Fruit fly (Drosophila melanogaster) Kc167 (cell line): ENCODE results near the gene muc.

Source experiments
- Myc ChIP-seq: fragments of >200 bp; optimal IDR thresholded peaks from 2 replicates; lab custom pipeline; 2017; ENCODE audit warnings: missing external identifiers
- Sin3A ChIP-seq: fragments of >200 bp; optimal IDR thresholded peaks from 2 replicates; lab custom pipeline; 2018; ENCODE audit warnings: missing external identifiers
- insv ChIP-seq: fragments of >200 bp; optimal IDR thresholded peaks from 3 replicates; lab custom pipeline; 2018; ENCODE audit warnings: missing external identifiers
- psq ChIP-seq: fragments of >200 bp; optimal IDR thresholded peaks from 2 replicates; lab custom pipeline; 2017; ENCODE audit warnings: missing external identifiers
- ttk ChIP-seq: sonication (Bioruptor generic); optimal IDR thresholded peaks from 2 replicates; lab custom pipeline; 2017; ENCODE audit warnings: missing external identifiers

DNA sequence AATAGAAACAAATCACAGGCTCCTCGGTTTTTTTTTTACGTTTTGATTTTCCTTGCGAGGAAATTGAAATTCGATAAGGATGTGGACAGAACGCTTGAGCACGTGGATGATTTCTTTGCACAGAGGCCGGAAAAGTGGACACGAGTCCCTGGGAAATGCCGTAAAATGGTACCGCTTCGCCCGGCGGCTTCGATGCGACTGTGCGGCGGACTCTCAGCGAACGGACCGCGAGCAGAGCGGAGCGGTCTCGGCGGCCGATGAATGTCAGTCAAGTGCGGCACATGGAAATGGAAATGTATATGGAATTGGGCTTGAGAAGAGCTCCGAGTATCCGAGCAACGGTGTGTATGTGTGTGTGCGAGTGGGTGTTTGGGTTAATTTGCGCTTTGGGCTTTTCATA lies 24.3 kb downstream of the muc start, which contains the start of gene santa-maria:
- TF ChIP-seq insv (lab: Kevin White, UChicago) (no peak), psq (no peak), ttk (lab: Kevin White, UChicago) (no peak), Myc (no peak), Sin3A (no peak)
